Fruit fly (Drosophila melanogaster) whole organism, prepupa: Measurements from ENCODE around the gene sds22.

Experiments
- Blimp-1 ChIP-seq: fragments of 200-800 bp; sonication (Bioruptor generic); optimal IDR thresholded peaks from 3 replicates; lab custom pipeline; 2017; ENCODE audit warnings: missing biosample characterization, missing genetic modification characterization, mild to moderate bottlenecking, moderate library complexity, missing genetic modification reagents
- CG1621 ChIP-seq: fragments of 200-800 bp; sonication (Bioruptor generic); optimal IDR thresholded peaks from 3 replicates; lab custom pipeline; 2018; ENCODE audit warnings: missing biosample characterization, mild to moderate bottlenecking, missing genetic modification characterization
- CG31627 ChIP-seq: fragments of 200-800 bp; sonication (Bioruptor generic); optimal IDR thresholded peaks from 3 replicates; lab custom pipeline; 2016; ENCODE audit warnings: missing biosample characterization, missing genetic modification characterization
- CG6163 ChIP-seq: fragments of 200-800 bp; sonication (Bioruptor generic); IDR thresholded peaks from 3 replicates; pipeline ENCODE4 v1.3.6; 2022; ENCODE audit warnings: missing biosample characterization, missing genetic modification characterization
- Hr4 ChIP-seq: fragments of 200-800 bp; sonication (Bioruptor generic); optimal IDR thresholded peaks from 3 replicates; lab custom pipeline; 2016; ENCODE audit warnings: missing biosample characterization, missing genetic modification characterization
- OdsH ChIP-seq: fragments of 200-800 bp; sonication (Bioruptor generic); optimal IDR thresholded peaks from 3 replicates; lab custom pipeline; 2016; ENCODE audit warnings: missing biosample characterization, missing genetic modification characterization
- Smox ChIP-seq: fragments of 200-800 bp; sonication (Bioruptor generic); optimal IDR thresholded peaks from 3 replicates; lab custom pipeline; 2016; ENCODE audit warnings: missing biosample characterization, missing genetic modification characterization
- Sox102F ChIP-seq: fragments of 200-800 bp; sonication (Bioruptor generic); optimal IDR thresholded peaks from 2 replicates; lab custom pipeline; 2016; ENCODE audit warnings: missing biosample characterization, mild to moderate bottlenecking, missing genetic modification characterization
- Sox14 ChIP-seq: fragments of 200-800 bp; sonication (Bioruptor generic); optimal IDR thresholded peaks from 3 replicates; lab custom pipeline; 2016; ENCODE audit warnings: missing biosample characterization, missing genetic modification characterization
- dac ChIP-seq: fragments of 200-800 bp; sonication (Bioruptor generic); optimal IDR thresholded peaks from 2 replicates; lab custom pipeline; 2017; ENCODE audit warnings: missing biosample characterization, mild to moderate bottlenecking, missing genetic modification characterization
- fkh ChIP-seq: fragments of 200-800 bp; sonication (Bioruptor generic); optimal IDR thresholded peaks from 3 replicates; lab custom pipeline; 2017; ENCODE audit warnings: missing biosample characterization, mild to moderate bottlenecking, missing genetic modification characterization, moderate library complexity
- pdm3 ChIP-seq: fragments of 200-800 bp; sonication (Bioruptor generic); optimal IDR thresholded peaks from 3 replicates; lab custom pipeline; 2016; ENCODE audit warnings: missing biosample characterization, missing genetic modification characterization
- ss ChIP-seq, 2 experiments: fragments of 200-800 bp; sonication (Bioruptor generic); optimal IDR thresholded peaks; 2 replicates in 1 of 2; 3 replicates in 1 of 2; lab custom pipeline; 2017 to 2018; ENCODE audit warnings: mild to moderate bottlenecking in 2 of 2, missing biosample characterization in 2 of 2, missing genetic modification characterization in 2 of 2, moderate library complexity in 1 of 2

- TF ChIP-seq CG1621 (tag; lab: Kevin White, UChicago) = no peak
- no peak for TF ChIP-seq Sox14
- no peak for TF ChIP-seq CG31627 (GFP tag; lab: Kevin White, UChicago)
- no peak for TF ChIP-seq fkh (GFP tag; lab: Kevin White, UChicago)
- TF ChIP-seq pdm3 (GFP tag; lab: Kevin White, UChicago) = no peak
- no peak for TF ChIP-seq dac (GFP tag; lab: Kevin White, UChicago)
- TF ChIP-seq CG6163 (GFP tag; lab: Robert Waterston, UW) = no peak
- no peak for TF ChIP-seq Sox102F (GFP tag; lab: Kevin White, UChicago)
- no peak for TF ChIP-seq Blimp-1 (GFP tag; lab: Kevin White, UChicago)
- no peak for TF ChIP-seq OdsH (GFP tag; lab: Kevin White, UChicago)
- no peak for TF ChIP-seq Smox (GFP tag; lab: Kevin White, UChicago)
- TF ChIP-seq ss (GFP tag; optimal IDR thresholded peaks at IDR 0.05; lab: Kevin White, UChicago) = no peak
- no peak for TF ChIP-seq Hr4 (GFP tag; lab: Kevin White, UChicago)
Observed at dm6 chr3R:17415439-17415838, 24.0 kb downstream of the sds22 start, which contains the start of gene CG5866.
